Worm (Caenorhabditis elegans) whole organism, L1 larva: ENCODE results near the gene cysl-4.

Experiments used
- C16A3.4 ChIP-seq: fragments of 150-350 bp; optimal IDR thresholded peaks from 2 replicates; lab custom pipeline; 2014; ENCODE audit warnings: missing biosample characterization, missing genetic modification characterization
- aha-1 ChIP-seq: fragments of 150-350 bp; optimal IDR thresholded peaks from 2 replicates; lab custom pipeline; 2014; ENCODE audit warnings: missing biosample characterization, missing genetic modification characterization
- alr-1 ChIP-seq: fragments of 200-800 bp; sonication (Bioruptor generic); optimal IDR thresholded peaks from 2 replicates; lab custom pipeline; 2018; ENCODE audit warnings: borderline replicate concordance, mild to moderate bottlenecking, missing genetic modification characterization, missing compliant biosample characterization
- elt-3 ChIP-seq, 6 experiments: fragments of 150-350 bp in 1 of 6; sonication (generic microtip); optimal IDR thresholded peaks; 2 replicates each; lab custom pipeline; 2017 to 2018; ENCODE audit warnings: missing biosample characterization in 6 of 6, missing genetic modification characterization in 6 of 6, inconsistent platforms in 1 of 6
- lin-15B ChIP-seq: fragments of 150-350 bp; sonication (generic microtip); optimal IDR thresholded peaks from 3 replicates; lab custom pipeline; 2014; ENCODE audit warnings: missing biosample characterization, missing genetic modification characterization
- nhr-20 ChIP-seq: sonication (generic microtip); optimal IDR thresholded peaks from 2 replicates; lab custom pipeline; 2016; ENCODE audit warnings: mild to moderate bottlenecking, missing genetic modification characterization, missing compliant biosample characterization
- snu-23 ChIP-seq: sonication (generic microtip); optimal IDR thresholded peaks from 2 replicates; lab custom pipeline; 2016; ENCODE audit warnings: missing genetic modification characterization, missing compliant biosample characterization
- swsn-7 ChIP-seq: sonication (generic microtip); optimal IDR thresholded peaks from 2 replicates; lab custom pipeline; 2016; ENCODE audit warnings: missing genetic modification characterization, missing compliant biosample characterization
- unc-86 ChIP-seq: sonication (generic microtip); optimal IDR thresholded peaks from 2 replicates; lab custom pipeline; 2016; ENCODE audit warnings: missing genetic modification characterization, missing compliant biosample characterization
- vab-15 ChIP-seq: sonication (generic microtip); optimal IDR thresholded peaks from 2 replicates; lab custom pipeline; 2017; ENCODE audit warnings: missing genotype, mild to moderate bottlenecking, missing genetic modification characterization, missing compliant biosample characterization
- ztf-11 ChIP-seq, 2 experiments: sonication (generic microtip); optimal IDR thresholded peaks; 2 replicates each; lab custom pipeline; 2016 to 2017; ENCODE audit warnings: missing genetic modification characterization in 2 of 2, missing biosample characterization in 1 of 2, missing compliant biosample characterization in 1 of 2

- TF ChIP-seq lin-15B (tag; lab: Kevin White, UChicago) (no peak), alr-1 (no peak), elt-3 (tag; optimal IDR thresholded peaks at IDR 0.05; lab: Kevin White, UChicago) (no peak), snu-23 (GFP tag; lab: Kevin White, UChicago) (no peak), C16A3.4 (tag; lab: Kevin White, UChicago) (no peak), aha-1 (no peak), unc-86 (tag; lab: Kevin White, UChicago) (no peak), swsn-7 (no peak), vab-15 (no peak), ztf-11 (tag; optimal IDR thresholded peaks at IDR 0.05; lab: Kevin White, UChicago) (no peak), nhr-20 (no peak)
Observed at ce11 chrV:2031454-2031853, 26.7 kb downstream of the cysl-4 start, which contains the start of gene hil-6.
